Worm (Caenorhabditis elegans): ENCODE measurements around the gene srab-1.

srab-1 gene

ce11 chrV:5086919-5087404 is 15.0 kb downstream of the srab-1 start, which contains the start of gene Y58A7A.5:
Y58A7A.5 (minus strand) TSS chrV:5086969.
- no peak for TF ChIP-seq madf-8 (GFP tag; conservative IDR thresholded peaks at IDR 0.05)
- no peak for TF ChIP-seq lsy-27 (tag; optimal IDR thresholded peaks at IDR 0.05; ENCODE audit: borderline replicate concordance, insufficient read depth)
- TF ChIP-seq cebp-1 (GFP tag; IDR thresholded peaks at IDR 0.05) = peak; percentile 94
- TF ChIP-seq cebp-1 (tag; optimal IDR thresholded peaks at IDR 0.05) = peak; percentile 99
- TF ChIP-seq nhr-80 (tag; optimal IDR thresholded peaks at IDR 0.05) = peak; percentile 9
- no peak for TF ChIP-seq snpc-1.3 (tag; optimal IDR thresholded peaks at IDR 0.05; ENCODE audit: insufficient read depth)
- TF ChIP-seq attf-5 (GFP tag; optimal IDR thresholded peaks at IDR 0.05) = peak; percentile 16
- no peak for TF ChIP-seq tlf-1 (GFP tag; optimal IDR thresholded peaks at IDR 0.05)
- no peak for TF ChIP-seq C17E4.6 (GFP tag; IDR thresholded peaks at IDR 0.05)
- TF ChIP-seq nfyb-1 (GFP tag; IDR thresholded peaks at IDR 0.05) = no peak
- no peak for TF ChIP-seq nhr-120 (GFP tag; IDR thresholded peaks at IDR 0.05)

ce11 chrV:5084957-5085465 is 16.9 kb downstream of the srab-1 start, which contains the start of gene Y58A7A.4:
Y58A7A.4 (minus strand) TSS chrV:5085007.
- peak; percentile 68; the same call in 1 of the 2 replicates for TF ChIP-seq cebp-1 (GFP tag; IDR thresholded peaks at IDR 0.05)
- TF ChIP-seq cebp-1 (tag; optimal IDR thresholded peaks at IDR 0.05) = peak; percentile 90
- TF ChIP-seq egl-44 (GFP tag; IDR thresholded peaks at IDR 0.05) = no peak
- no peak for TF ChIP-seq snpc-1.3 (tag; optimal IDR thresholded peaks at IDR 0.05; ENCODE audit: insufficient read depth)

- TF ChIP-seq hmg-1.2 (GFP tag; IDR thresholded peaks at IDR 0.05) (peak; percentile 72; the same call in 1 of the 2 replicates), aptf-3 (GFP tag; IDR thresholded peaks at IDR 0.05) (no peak), attf-5 (GFP tag; optimal IDR thresholded peaks at IDR 0.05) (peak; percentile 88), K12H6.12 (tag; optimal IDR thresholded peaks at IDR 0.05) (peak; percentile 6), nhr-80 (tag; optimal IDR thresholded peaks at IDR 0.05) (peak; percentile 69), lsy-27 (tag; optimal IDR thresholded peaks at IDR 0.05; ENCODE audit: borderline replicate concordance, insufficient read depth) (no peak), B0261.1 (tag; optimal IDR thresholded peaks at IDR 0.05) (no peak), F49E8.2 (tag; optimal IDR thresholded peaks at IDR 0.05; ENCODE audit: insufficient read depth) (no peak), ceh-40 (GFP tag; IDR thresholded peaks at IDR 0.05) (no peak), ekl-4 (GFP tag; IDR thresholded peaks at IDR 0.05) (no peak), lin-40 (tag; optimal IDR thresholded peaks at IDR 0.05) (peak; percentile 8), ceh-27 (GFP tag; optimal IDR thresholded peaks at IDR 0.05) (no peak), Y95B8A.8 (GFP tag; IDR thresholded peaks at IDR 0.05) (no peak), cebp-1 (GFP tag; IDR thresholded peaks at IDR 0.05) (peak; percentile 99), cebp-1 (tag; optimal IDR thresholded peaks at IDR 0.05) (peak; percentile 99), lin-54 (GFP tag; optimal IDR thresholded peaks at IDR 0.05) (peak; percentile 12)
Observed at ce11 chrV:5080853-5081338, 21.0 kb downstream of the srab-1 start, which contains the start of gene Y58A7A.3. Y58A7A.3 (minus strand) TSS chrV:5080903.

ce11 chrV:5075343-5075742 is 26.6 kb downstream of the srab-1 start:
- TF ChIP-seq egrh-3 (GFP tag; IDR thresholded peaks at IDR 0.05) = peak; percentile 83

ce11 chrV:5072082-5072481 is 29.8 kb downstream of the srab-1 start, which contains the start of gene Y58A7A.2:
Y58A7A.2 (minus strand) TSS chrV:5072182.
- no peak for TF ChIP-seq attf-3 (GFP tag; conservative IDR thresholded peaks at IDR 0.05)
- no peak for TF ChIP-seq F57A8.1 (GFP tag; optimal IDR thresholded peaks at IDR 0.05)
- no peak for TF ChIP-seq ceh-27 (GFP tag; optimal IDR thresholded peaks at IDR 0.05)
- no peak for TF ChIP-seq Y79H2A.3 (GFP tag; conservative IDR thresholded peaks at IDR 0.05)
- TF ChIP-seq B0035.1 (tag; optimal IDR thresholded peaks at IDR 0.05) = no peak
- no peak for TF ChIP-seq lin-35 (GFP tag; optimal IDR thresholded peaks at IDR 0.05)
- no peak for TF ChIP-seq T07F8.4 (tag; optimal IDR thresholded peaks at IDR 0.05)
- TF ChIP-seq mxl-1 (tag; optimal IDR thresholded peaks at IDR 0.05) = no peak
- TF ChIP-seq F39B2.1 (GFP tag; IDR thresholded peaks at IDR 0.05) = no peak
- no peak for TF ChIP-seq lsl-1 (GFP tag; optimal IDR thresholded peaks at IDR 0.05)
- no peak for TF ChIP-seq athp-1 (tag; optimal IDR thresholded peaks at IDR 0.05)
- TF ChIP-seq nfyb-1 (GFP tag; IDR thresholded peaks at IDR 0.05) = no peak
- no peak for TF ChIP-seq bed-1 (GFP tag; IDR thresholded peaks at IDR 0.05)
- no peak for TF ChIP-seq lag-1 (GFP tag; IDR thresholded peaks at IDR 0.05)
- TF ChIP-seq chd-7 (tag; optimal IDR thresholded peaks at IDR 0.05) = no peak
- no peak for TF ChIP-seq hlh-26 (GFP tag; conservative IDR thresholded peaks at IDR 0.05)

Measured in whole organism, young adult.